Fruit fly (Drosophila melanogaster): ENCODE measurements around the gene Tango10.
A peak's percentile ranks its signal among the peaks of the same experiment; 100 is the strongest.

Gene Tango10

dm6 chrX:11694959-11695882 is 24.8 kb upstream of the Tango10 start, which contains the start of gene PhKgamma (continued):
- TF ChIP-seq caup (GFP tag; optimal IDR thresholded peaks at IDR 0.05; ENCODE audit: severe bottlenecking) (peak; percentile 27), CG9727 (GFP tag; optimal IDR thresholded peaks at IDR 0.05) (peak; percentile 20), sna (GFP tag; IDR thresholded peaks at IDR 0.05; ENCODE audit: partially characterized antibody) (peak; percentile 86), Side (GFP tag; optimal IDR thresholded peaks at IDR 0.05) (peak; percentile 2), CG2875 (GFP tag; optimal IDR thresholded peaks at IDR 0.05) (no peak), CTCF (GFP tag; optimal IDR thresholded peaks at IDR 0.05) (peak; percentile 80), CG4617 (GFP tag; optimal IDR thresholded peaks at IDR 0.05; ENCODE audit: borderline replicate concordance) (peak; percentile 52), unc-4 (GFP tag; IDR thresholded peaks at IDR 0.05; ENCODE audit: partially characterized antibody) (peak; percentile 92), HLHmδ (GFP tag; optimal IDR thresholded peaks at IDR 0.05) (peak; percentile 30), row (GFP tag; IDR thresholded peaks at IDR 0.05) (peak; percentile 38; the same call in 1 of the 3 replicates), dm (GFP tag; optimal IDR thresholded peaks at IDR 0.05) (peak; percentile 54), ash1 (GFP tag; optimal IDR thresholded peaks at IDR 0.05) (no peak), Hr51 (GFP tag; optimal IDR thresholded peaks at IDR 0.05) (peak in 1 of 2 experiments; percentile 22), grn (GFP tag; optimal IDR thresholded peaks at IDR 0.05) (peak; percentile 3), Ets65A (GFP tag) (peak; percentile 80), rib (GFP tag; IDR thresholded peaks at IDR 0.05) (peak; percentile 33; the same call in 1 of the 2 replicates), ttk (GFP tag; IDR thresholded peaks at IDR 0.05) (peak; percentile 36; the same call in 1 of the 2 replicates), CG4424 (GFP tag; optimal IDR thresholded peaks at IDR 0.05) (peak; percentile 16), Hr78 (GFP tag; optimal IDR thresholded peaks at IDR 0.05) (peak in 1 of 2 experiments; percentile 12), CG30403 (GFP tag; optimal IDR thresholded peaks at IDR 0.05) (peak; percentile 13), CG13624 (GFP tag; optimal IDR thresholded peaks at IDR 0.05) (peak; percentile 70), CoRest (tag; optimal IDR thresholded peaks at IDR 0.05) (peak; percentile 29), D (optimal IDR thresholded peaks at IDR 0.05) (peak; percentile 86), D (GFP tag; optimal IDR thresholded peaks at IDR 0.05) (no peak), CG17829 (tag; optimal IDR thresholded peaks at IDR 0.05) (peak; percentile 54), NC2α (GFP tag; optimal IDR thresholded peaks at IDR 0.05) (no peak), CG10147 (GFP tag; optimal IDR thresholded peaks at IDR 0.05) (peak; percentile 8), CG16813 (GFP tag; IDR thresholded peaks at IDR 0.05; ENCODE audit: partially characterized antibody) (peak; percentile 93), CG1603 (tag; optimal IDR thresholded peaks at IDR 0.05) (peak; percentile 92), bbx (GFP tag; IDR thresholded peaks at IDR 0.05; ENCODE audit: partially characterized antibody) (peak; percentile 96), Med (GFP tag) (peak; percentile 86), CG9797 (GFP tag; optimal IDR thresholded peaks at IDR 0.05) (peak; percentile 44), Myb (GFP tag; optimal IDR thresholded peaks at IDR 0.05) (peak; percentile 91), pita (GFP tag; optimal IDR thresholded peaks at IDR 0.05) (peak; percentile 98), HLH4C (GFP tag; IDR thresholded peaks at IDR 0.05; ENCODE audit: partially characterized antibody) (peak; percentile 87), CG14860 (GFP tag; IDR thresholded peaks at IDR 0.05; ENCODE audit: partially characterized antibody) (peak; percentile 77), gro (GFP tag; optimal IDR thresholded peaks at IDR 0.05) (peak; percentile 36), Dad (GFP tag; optimal IDR thresholded peaks at IDR 0.05) (peak; percentile 38), jumu (GFP tag; optimal IDR thresholded peaks at IDR 0.05) (peak; percentile 45), grau (tag; optimal IDR thresholded peaks at IDR 0.05) (peak; percentile 41), CG8924 (tag; optimal IDR thresholded peaks at IDR 0.05) (peak; percentile 53), her (GFP tag; optimal IDR thresholded peaks at IDR 0.05) (peak; percentile 19), gcm (GFP tag; optimal IDR thresholded peaks at IDR 0.05) (peak; percentile 55), MESR4 (GFP tag; optimal IDR thresholded peaks at IDR 0.05) (peak; percentile 92), slbo (GFP tag; IDR thresholded peaks at IDR 0.05) (peak; percentile 41), CG31365 (tag; optimal IDR thresholded peaks at IDR 0.05) (peak; percentile 32), YL-1 (GFP tag; optimal IDR thresholded peaks at IDR 0.05) (peak; percentile 62), CG13123 (GFP tag; optimal IDR thresholded peaks at IDR 0.05) (no peak)
